Worm (Caenorhabditis elegans) whole organism, young adult: ENCODE measurements around the gene ZK218.11.
A peak's percentile ranks its signal among the peaks of the same experiment; 100 is the strongest.

ENCODE experiments used
- B0336.3 ChIP-seq: fragments of 200-800 bp; sonication (Bioruptor generic); IDR thresholded peaks from 2 replicates; pipeline ENCODE4 v1.3.6; 2022; ENCODE audit warnings: missing genetic modification characterization, missing compliant biosample characterization
- C17E4.6 ChIP-seq: fragments of 200-800 bp; sonication (Bioruptor generic); IDR thresholded peaks from 2 replicates; pipeline ENCODE4 v1.3.6; 2022; ENCODE audit warnings: missing genetic modification reagents, missing genetic modification characterization, missing compliant biosample characterization
- D2030.7 ChIP-seq: fragments of 200-800 bp; sonication (Bioruptor generic); IDR thresholded peaks from 2 replicates; pipeline ENCODE4 v1.3.6; 2022; ENCODE audit warnings: missing genetic modification reagents, missing genetic modification characterization, missing compliant biosample characterization
- F52B5.7 ChIP-seq: sonication (generic microtip); optimal IDR thresholded peaks from 2 replicates; lab custom pipeline; 2016; ENCODE audit warnings: mild to moderate bottlenecking, missing genetic modification characterization, missing compliant biosample characterization
- K11D2.4 ChIP-seq: fragments of 200-800 bp; sonication (Bioruptor generic); IDR thresholded peaks from 2 replicates; pipeline ENCODE4 v1.3.6; 2022; ENCODE audit warnings: missing genetic modification reagents, missing genetic modification characterization, missing compliant biosample characterization
- Y53G8AR.9 ChIP-seq: fragments of 200-800 bp; sonication (Bioruptor generic); conservative IDR thresholded peaks from 2 replicates; pipeline ENCODE4 v1.3.6; 2022; ENCODE audit warnings: missing genetic modification reagents, missing genetic modification characterization, missing compliant biosample characterization
- Y56A3A.18 ChIP-seq: fragments of 200-800 bp; sonication (Bioruptor generic); IDR thresholded peaks from 2 replicates; pipeline ENCODE4 v1.3.6; 2022; ENCODE audit warnings: missing genetic modification reagents, missing genetic modification characterization, missing compliant biosample characterization
- Y95B8A.8 ChIP-seq: fragments of 200-800 bp; sonication (Bioruptor generic); IDR thresholded peaks from 2 replicates; pipeline ENCODE4 v1.3.6; 2022; ENCODE audit warnings: missing genetic modification reagents, missing genetic modification characterization, missing compliant biosample characterization
- akir-1 ChIP-seq: fragments of 200-800 bp; sonication (Bioruptor generic); optimal IDR thresholded peaks from 2 replicates; lab custom pipeline; 2018; ENCODE audit warnings: mild to moderate bottlenecking, missing genetic modification characterization, moderate library complexity, missing compliant biosample characterization
- attf-3 ChIP-seq: fragments of 200-800 bp; sonication (Bioruptor generic); conservative IDR thresholded peaks from 2 replicates; pipeline ENCODE4 v1.3.6; 2022; ENCODE audit warnings: missing genetic modification reagents, missing genetic modification characterization, missing compliant biosample characterization
- ccch-3 ChIP-seq: fragments of 200-800 bp; sonication (Bioruptor generic); optimal IDR thresholded peaks from 2 replicates; lab custom pipeline; 2018; ENCODE audit warnings: mild to moderate bottlenecking, missing genetic modification characterization, missing compliant biosample characterization
- cebp-2 ChIP-seq: fragments of 200-800 bp; sonication (Bioruptor generic); IDR thresholded peaks from 2 replicates; pipeline ENCODE4 v1.3.6; 2022; ENCODE audit warnings: missing genetic modification characterization, missing compliant biosample characterization
- ceh-79 ChIP-seq: sonication (generic microtip); optimal IDR thresholded peaks from 2 replicates; lab custom pipeline; 2017; ENCODE audit warnings: mild to moderate bottlenecking, missing genetic modification characterization, missing compliant biosample characterization
- egrh-3 ChIP-seq: fragments of 200-800 bp; sonication (Bioruptor generic); IDR thresholded peaks from 2 replicates; pipeline ENCODE4 v1.3.6; 2022; ENCODE audit warnings: missing genetic modification reagents, missing genetic modification characterization, missing compliant biosample characterization
- him-1 ChIP-seq: sonication (generic microtip); optimal IDR thresholded peaks from 2 replicates; lab custom pipeline; 2016; ENCODE audit warnings: missing genotype, missing genetic modification reagents, missing genetic modification characterization, missing compliant biosample characterization
- hmg-1.2 ChIP-seq: fragments of 200-800 bp; sonication (Bioruptor generic); IDR thresholded peaks from 2 replicates; pipeline ENCODE4 v1.3.6; 2022; ENCODE audit warnings: missing genetic modification reagents, missing genetic modification characterization, missing compliant biosample characterization
- hrde-1 ChIP-seq: sonication (generic microtip); optimal IDR thresholded peaks from 2 replicates; lab custom pipeline; 2016; ENCODE audit warnings: missing genetic modification characterization, mild to moderate bottlenecking, missing compliant biosample characterization, moderate library complexity, missing genotype, missing genetic modification reagents, borderline replicate concordance
- lir-1 ChIP-seq: fragments of 200-800 bp; sonication (Bioruptor generic); conservative IDR thresholded peaks from 2 replicates; pipeline ENCODE4 v1.3.6; 2022; ENCODE audit warnings: missing genetic modification reagents, missing genetic modification characterization, missing compliant biosample characterization
- lsl-1 ChIP-seq: fragments of 200-800 bp; sonication (Bioruptor generic); optimal IDR thresholded peaks from 2 replicates; lab custom pipeline; 2018; ENCODE audit warnings: mild to moderate bottlenecking, missing genetic modification characterization, moderate library complexity, missing compliant biosample characterization
- madf-6 ChIP-seq: fragments of 200-800 bp; sonication (Bioruptor generic); IDR thresholded peaks from 2 replicates; pipeline ENCODE4 v1.3.6; 2022; ENCODE audit warnings: missing genetic modification reagents, missing genetic modification characterization, missing compliant biosample characterization
- mel-28 ChIP-seq: sonication (generic microtip); optimal IDR thresholded peaks from 2 replicates; lab custom pipeline; 2016; ENCODE audit warnings: borderline replicate concordance, mild to moderate bottlenecking, missing genetic modification characterization, missing compliant biosample characterization
- mes-4 ChIP-seq: sonication (generic microtip); optimal IDR thresholded peaks from 2 replicates; lab custom pipeline; 2016; ENCODE audit warnings: missing genotype, missing genetic modification characterization, missing compliant biosample characterization
- nfyb-1 ChIP-seq: fragments of 200-800 bp; sonication (Bioruptor generic); IDR thresholded peaks from 2 replicates; pipeline ENCODE4 v1.3.6; 2022; ENCODE audit warnings: missing genetic modification reagents, missing genetic modification characterization, missing compliant biosample characterization
- nhr-120 ChIP-seq: fragments of 200-800 bp; sonication (Bioruptor generic); IDR thresholded peaks from 2 replicates; pipeline ENCODE4 v1.3.6; 2022; ENCODE audit warnings: missing genetic modification characterization, missing compliant biosample characterization
- snpc-4 ChIP-seq, 5 experiments: fragments of 150-350 bp in 1 of 5; sonication (generic microtip) in 4 of 5; optimal IDR thresholded peaks; 2 replicates each; lab custom pipeline; 2014 to 2018; ENCODE audit warnings: missing genetic modification characterization in 5 of 5, missing biosample characterization in 3 of 5, antibody characterized with exemption in 2 of 5, mild to moderate bottlenecking in 2 of 5, missing compliant biosample characterization in 2 of 5, missing genotype in 2 of 5, moderate library complexity in 2 of 5, missing genetic modification reagents in 1 of 5
- sptf-2 ChIP-seq: fragments of 200-800 bp; sonication (Bioruptor generic); optimal IDR thresholded peaks from 2 replicates; lab custom pipeline; 2018; ENCODE audit warnings: mild to moderate bottlenecking, missing genetic modification characterization, missing compliant biosample characterization
- tbx-9 ChIP-seq: sonication (generic microtip); optimal IDR thresholded peaks from 2 replicates; lab custom pipeline; 2016; ENCODE audit warnings: borderline replicate concordance, missing genetic modification characterization, inconsistent platforms, missing compliant biosample characterization
- unc-130 ChIP-seq: sonication (generic microtip); optimal IDR thresholded peaks from 2 replicates; lab custom pipeline; 2016; ENCODE audit warnings: missing genetic modification reagents, missing genetic modification characterization, missing compliant biosample characterization
- zfh-2 ChIP-seq: fragments of 200-800 bp; sonication (Bioruptor generic); conservative IDR thresholded peaks from 2 replicates; pipeline ENCODE4 v1.3.6; 2022; ENCODE audit warnings: missing genetic modification reagents, missing genetic modification characterization, missing compliant biosample characterization
- ztf-18 ChIP-seq: sonication (generic microtip); optimal IDR thresholded peaks from 2 replicates; lab custom pipeline; 2016; ENCODE audit warnings: missing genotype, mild to moderate bottlenecking, missing genetic modification characterization, missing compliant biosample characterization
- ztf-26 ChIP-seq: sonication (generic microtip); optimal IDR thresholded peaks from 2 replicates; lab custom pipeline; 2017; ENCODE audit warnings: missing genetic modification characterization, missing compliant biosample characterization

Gene ZK218.11

ce11 chrV:17108310-17108709 lies at the start of gene ZK218.11:
Gene ZK218.11 (minus strand): TSS chrV:17108410.
- TF ChIP-seq ztf-26 (tag; lab: Kevin White, UChicago) = no peak
- no peak for TF ChIP-seq K11D2.4
- no peak for TF ChIP-seq mes-4 (tag; lab: Kevin White, UChicago)
- TF ChIP-seq nhr-120 (GFP tag; lab: Robert Waterston, UW) = no peak

DNA sequence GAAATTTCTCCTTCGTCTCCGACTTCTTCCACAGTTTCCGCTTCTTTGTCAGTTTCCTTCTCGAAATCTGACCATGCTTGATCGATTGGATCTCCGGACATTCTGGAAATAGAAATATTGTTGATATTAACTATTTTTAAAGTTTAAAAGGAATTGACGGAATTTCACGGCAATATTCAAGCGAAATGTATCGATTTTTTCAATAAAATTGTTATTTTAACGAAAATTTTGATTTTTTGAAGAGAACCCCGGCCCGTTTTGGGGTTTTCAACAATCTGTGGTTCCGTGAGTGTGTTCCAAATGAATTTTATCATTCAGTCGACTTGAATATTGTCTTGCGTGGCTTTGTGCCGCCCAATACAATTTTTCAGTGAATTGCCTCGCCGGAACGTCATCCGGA lies 48.9 kb upstream of the ZK218.11 start, which contains the start of gene F40D4.13:
Gene F40D4.13 (minus strand): TSS at position 101 of the 400 bp plus-strand sequence.
- no peak for TF ChIP-seq Y53G8AR.9
- no peak for TF ChIP-seq hrde-1 (tag; lab: Kevin White, UChicago)
- no peak for TF ChIP-seq akir-1
- no peak for TF ChIP-seq egrh-3 (GFP tag; lab: Robert Waterston, UW)
- TF ChIP-seq lir-1 (GFP tag; lab: Robert Waterston, UW) = no peak
- no peak for TF ChIP-seq ztf-18 (tag; lab: Kevin White, UChicago)

ce11 chrV:17155384-17155858 lies 47.2 kb upstream of the ZK218.11 start, which contains the start of gene F40D4.17:
Gene F40D4.17 (minus strand): TSS chrV:17155434.
- no peak for TF ChIP-seq F52B5.7 (tag; lab: Kevin White, UChicago)
- peak; percentile 96 for TF ChIP-seq hmg-1.2 (GFP tag; lab: Robert Waterston, UW)
- TF ChIP-seq madf-6 (GFP tag; lab: Robert Waterston, UW) = no peak
- TF ChIP-seq attf-3 (GFP tag; lab: Robert Waterston, UW) = no peak
- no peak for TF ChIP-seq snpc-4 (GFP tag; optimal IDR thresholded peaks at IDR 0.05; lab: Kevin White, UChicago)
- peak in 1 of 4 experiments; percentile 45 for TF ChIP-seq snpc-4 (tag; optimal IDR thresholded peaks at IDR 0.05; lab: Kevin White, UChicago)
- no peak for TF ChIP-seq lsl-1 (GFP tag; lab: Kevin White, UChicago)
- no peak for TF ChIP-seq mel-28 (tag; lab: Kevin White, UChicago)
- TF ChIP-seq ztf-18 (tag; lab: Kevin White, UChicago) = no peak
- TF ChIP-seq Y56A3A.18 = no peak
- TF ChIP-seq mes-4 (tag; lab: Kevin White, UChicago) = no peak
- TF ChIP-seq ceh-79 (tag; lab: Kevin White, UChicago) = no peak

DNA sequence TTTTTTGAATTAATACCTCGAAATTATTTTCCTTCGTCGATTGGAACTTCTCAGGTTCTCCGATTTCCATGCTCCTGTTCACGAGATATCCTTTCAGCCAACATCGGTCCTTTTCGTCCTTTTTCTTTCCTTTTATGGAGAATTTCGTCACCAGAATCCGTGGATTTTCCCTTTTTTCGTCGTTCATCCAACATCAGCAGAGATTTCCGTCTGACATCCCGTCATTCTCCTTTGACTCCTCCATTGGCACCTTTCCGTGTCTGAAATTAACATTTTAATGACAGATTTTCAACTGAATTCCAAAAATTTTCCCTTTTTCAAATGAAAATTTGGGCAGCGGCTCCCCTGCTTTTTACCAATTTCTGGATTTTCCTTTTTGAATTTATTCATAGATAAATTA lies 46.7 kb upstream of the ZK218.11 start:
- TF ChIP-seq unc-130 (GFP tag; lab: Kevin White, UChicago) = no peak
- TF ChIP-seq nfyb-1 (GFP tag; lab: Robert Waterston, UW) = no peak
- TF ChIP-seq sptf-2 (GFP tag; lab: Kevin White, UChicago) = no peak
- TF ChIP-seq B0336.3 (GFP tag; lab: Robert Waterston, UW) = no peak
- TF ChIP-seq akir-1 = no peak
- TF ChIP-seq ccch-3 = no peak

- TF ChIP-seq zfh-2 (GFP tag; lab: Robert Waterston, UW) (peak; percentile 53), C17E4.6 (GFP tag; lab: Robert Waterston, UW) (no peak), him-1 (tag; lab: Kevin White, UChicago) (no peak), Y95B8A.8 (no peak), cebp-2 (GFP tag; lab: Robert Waterston, UW) (0 out of 2 replicates have a peak, but pooled peaks have one; percentile 19), D2030.7 (no peak), tbx-9 (tag; lab: Kevin White, UChicago) (no peak)
Measured at ce11 chrV:17151292-17151691, 43.1 kb upstream of the ZK218.11 start.
